Fruit fly (Drosophila melanogaster): ENCODE results near the gene csw.
A peak's percentile ranks its signal among the peaks of the same experiment; 100 is the strongest.

Gene csw

DNA sequence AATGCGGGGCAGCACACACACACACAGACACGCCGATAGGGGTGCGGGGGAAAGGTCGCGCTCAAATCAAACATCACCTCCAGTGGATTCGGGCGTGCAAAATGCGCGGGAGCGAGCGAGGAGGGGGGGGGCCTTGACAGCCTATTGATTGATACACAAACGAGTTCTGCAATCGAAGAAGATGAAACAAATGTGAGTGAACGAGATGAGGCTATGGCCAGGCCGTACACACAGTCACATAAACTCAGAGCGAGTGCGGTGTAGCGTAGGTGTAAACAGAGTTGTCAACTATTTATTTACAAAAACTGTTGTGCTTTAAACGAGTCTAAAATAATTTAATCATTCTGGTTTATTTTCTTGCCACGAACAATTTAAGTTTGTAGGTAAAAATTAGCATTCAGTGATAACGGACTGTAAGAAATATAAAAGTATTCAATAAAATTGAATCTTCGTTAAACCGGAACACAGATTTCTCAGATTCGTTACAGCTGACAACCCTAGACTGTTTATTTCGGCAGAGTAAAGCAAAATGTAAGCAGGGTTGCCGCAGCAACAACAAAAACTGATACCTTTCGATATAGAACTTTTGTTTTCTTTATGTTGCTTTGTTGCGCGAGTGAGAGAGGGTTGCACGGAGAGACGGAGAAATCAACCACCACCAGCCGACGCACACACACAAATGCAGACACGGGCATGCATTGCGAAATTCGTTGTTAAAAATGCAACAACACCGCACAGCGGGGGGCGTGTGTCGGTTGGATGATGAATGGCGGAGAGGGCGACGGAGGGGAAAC, 41.1 kb downstream of the csw start (continued):
- peak; percentile 69 for TF ChIP-seq ssp (GFP tag; IDR thresholded peaks at IDR 0.05)
- no peak for TF ChIP-seq usp (GFP tag; optimal IDR thresholded peaks at IDR 0.05)
- peak; percentile 88 for TF ChIP-seq Ssrp (tag; optimal IDR thresholded peaks at IDR 0.05)
- peak; percentile 87 for TF ChIP-seq CG10147 (GFP tag; optimal IDR thresholded peaks at IDR 0.05)
- TF ChIP-seq CG7556 (GFP tag; optimal IDR thresholded peaks at IDR 0.05): peak; percentile 94
- TF ChIP-seq slp2 (GFP tag; optimal IDR thresholded peaks at IDR 0.05): peak; percentile 65
- peak; percentile 54 for TF ChIP-seq pb (GFP tag; optimal IDR thresholded peaks at IDR 0.05)
- no peak for TF ChIP-seq unc-4 (GFP tag; IDR thresholded peaks at IDR 0.05; ENCODE audit: partially characterized antibody)
- TF ChIP-seq bcd (GFP tag; optimal IDR thresholded peaks at IDR 0.05): peak; percentile 84
- TF ChIP-seq Rfx (GFP tag; IDR thresholded peaks at IDR 0.05): peak; percentile 89
- TF ChIP-seq CG18599 (GFP tag; optimal IDR thresholded peaks at IDR 0.05): peak; percentile 95
- TF ChIP-seq CG6791 (GFP tag; IDR thresholded peaks at IDR 0.05; ENCODE audit: partially characterized antibody): no peak
- peak; percentile 83 for TF ChIP-seq CG3847 (GFP tag; IDR thresholded peaks at IDR 0.05)
- TF ChIP-seq Dp (GFP tag; optimal IDR thresholded peaks at IDR 0.05): no peak
- peak; percentile 85 for TF ChIP-seq CG4360 (GFP tag; IDR thresholded peaks at IDR 0.05)
- TF ChIP-seq Drgx (GFP tag; IDR thresholded peaks at IDR 0.05): peak; percentile 83
- TF ChIP-seq ato (GFP tag; IDR thresholded peaks at IDR 0.05; ENCODE audit: partially characterized antibody): no peak
- peak; percentile 79 for TF ChIP-seq CG9932 (GFP tag; IDR thresholded peaks at IDR 0.05)
- peak; percentile 78 for TF ChIP-seq twi (tag; optimal IDR thresholded peaks at IDR 0.05)
- peak; percentile 93 for TF ChIP-seq HmgZ (tag; optimal IDR thresholded peaks at IDR 0.05)
- TF ChIP-seq ken (GFP tag; IDR thresholded peaks at IDR 0.05): peak; percentile 59; the same call in 2 of the 3 replicates
- TF ChIP-seq dmrt11E (tag; optimal IDR thresholded peaks at IDR 0.05): peak; percentile 88
- TF ChIP-seq bsh (GFP tag; optimal IDR thresholded peaks at IDR 0.05): peak; percentile 50 to 92
- TF ChIP-seq CG3065 (GFP tag; optimal IDR thresholded peaks at IDR 0.05): peak; percentile 43
- no peak for TF ChIP-seq HmgD (GFP tag; optimal IDR thresholded peaks at IDR 0.05)
- TF ChIP-seq ems (GFP tag; optimal IDR thresholded peaks at IDR 0.05): peak; percentile 77
- peak; percentile 76 for TF ChIP-seq CG13775 (GFP tag; optimal IDR thresholded peaks at IDR 0.05)
- peak; percentile 75 for TF ChIP-seq CG11398 (GFP tag; optimal IDR thresholded peaks at IDR 0.05)
- TF ChIP-seq Bteb2 (GFP tag; optimal IDR thresholded peaks at IDR 0.05): peak; percentile 80
- peak; percentile 68 for TF ChIP-seq CG4730 (GFP tag; IDR thresholded peaks at IDR 0.05)
- TF ChIP-seq CG12236 (GFP tag; optimal IDR thresholded peaks at IDR 0.05): peak; percentile 80
- TF ChIP-seq Hr3 (GFP tag; optimal IDR thresholded peaks at IDR 0.05): peak; percentile 76
- peak; percentile 88 for TF ChIP-seq Asciz (GFP tag; optimal IDR thresholded peaks at IDR 0.05)
- peak; percentile 82 for TF ChIP-seq E2f1 (GFP tag; IDR thresholded peaks at IDR 0.05)
- peak; percentile 92 for TF ChIP-seq CG18262 (tag; optimal IDR thresholded peaks at IDR 0.05)
- peak; percentile 67 for TF ChIP-seq CG9609 (GFP tag; optimal IDR thresholded peaks at IDR 0.05)
- peak; percentile 83 for TF ChIP-seq CG2202 (tag; optimal IDR thresholded peaks at IDR 0.05)
- TF ChIP-seq CG11695 (GFP tag; IDR thresholded peaks at IDR 0.05): peak; percentile 92
- TF ChIP-seq az2 (GFP tag; optimal IDR thresholded peaks at IDR 0.05): peak; percentile 85
- peak; percentile 75 for TF ChIP-seq lbe (GFP tag; optimal IDR thresholded peaks at IDR 0.05)
- peak; percentile 60 for TF ChIP-seq CG5953 (GFP tag; IDR thresholded peaks at IDR 0.05)
- 0 out of 2 replicates have a peak, but pooled peaks have one; percentile 40 for TF ChIP-seq cas (GFP tag; IDR thresholded peaks at IDR 0.05)
- peak; percentile 19 for TF ChIP-seq Hey (tag; optimal IDR thresholded peaks at IDR 0.05)
- peak; percentile 76 for TF ChIP-seq croc (GFP tag; conservative IDR thresholded peaks at IDR 0.05)
- TF ChIP-seq wor (GFP tag; IDR thresholded peaks at IDR 0.05): peak; percentile 53; the same call in 1 of the 2 replicates
- peak; percentile 77 for TF ChIP-seq gsb (GFP tag; IDR thresholded peaks at IDR 0.05)
- TF ChIP-seq Hand (GFP tag; optimal IDR thresholded peaks at IDR 0.05): peak; percentile 90
- peak; percentile 94 for TF ChIP-seq CG3281 (GFP tag; optimal IDR thresholded peaks at IDR 0.05)
- peak; percentile 76 for TF ChIP-seq Dad (GFP tag; optimal IDR thresholded peaks at IDR 0.05)

Data from whole organism, embryonic.